Worm (Caenorhabditis elegans) whole organism, midembryonic: ENCODE measurements around the gene F36D3.5.

Experiments
- T22C8.4 ChIP-seq: fragments of 200-800 bp; sonication (Bioruptor generic); IDR thresholded peaks from 2 replicates; pipeline ENCODE4 v1.3.6; 2022; ENCODE audit warnings: missing genetic modification characterization, missing compliant biosample characterization
- flt-1 ChIP-seq: fragments of 200-800 bp; sonication (Bioruptor generic); IDR thresholded peaks from 2 replicates; pipeline ENCODE4 v1.3.6; 2022; ENCODE audit warnings: missing genetic modification characterization, missing compliant biosample characterization
- ref-1 ChIP-seq: fragments of 200-800 bp; sonication (Bioruptor generic); conservative IDR thresholded peaks from 2 replicates; pipeline ENCODE4 v1.3.6; 2022; ENCODE audit warnings: missing genetic modification reagents, missing genetic modification characterization, missing compliant biosample characterization
- tab-1 ChIP-seq: fragments of 200-800 bp; sonication (Bioruptor generic); IDR thresholded peaks from 2 replicates; pipeline ENCODE4 v1.3.6; 2022; ENCODE audit warnings: missing genetic modification characterization, missing compliant biosample characterization
- ztf-23 ChIP-seq: fragments of 200-800 bp; sonication (Bioruptor generic); IDR thresholded peaks from 2 replicates; pipeline ENCODE4 v1.3.6; 2022; ENCODE audit warnings: missing genetic modification reagents, missing genetic modification characterization, missing compliant biosample characterization
- ztf-29 ChIP-seq: fragments of 200-800 bp; sonication (Bioruptor generic); IDR thresholded peaks from 2 replicates; pipeline ENCODE4 v1.3.6; 2022; ENCODE audit warnings: missing genetic modification reagents, missing genetic modification characterization, missing compliant biosample characterization

ce11 chrV:16537908-16538446 is 22.9 kb upstream of the F36D3.5 start, which contains the start of gene Y32B12B.2:
- TF ChIP-seq flt-1 (GFP tag; lab: Robert Waterston, UW) (0 out of 2 replicates have a peak, but pooled peaks have one; percentile 27), ref-1 (no peak), ztf-29 (no peak), tab-1 (no peak), T22C8.4 (GFP tag; lab: Robert Waterston, UW) (no peak), ztf-23 (GFP tag; lab: Robert Waterston, UW) (no peak)
